Fruit fly (Drosophila melanogaster) whole organism: ENCODE data around the gene nolo.

Experiments used
- CG8478 ChIP-seq: fragments of >200 bp; optimal IDR thresholded peaks from 2 replicates; lab custom pipeline; 2018; ENCODE audit warnings: inconsistent platforms
- psq ChIP-seq: fragments of >200 bp; optimal IDR thresholded peaks from 2 replicates; lab custom pipeline; 2017
- usp ChIP-seq: fragments of >200 bp; optimal IDR thresholded peaks from 2 replicates; lab custom pipeline; 2017; ENCODE audit warnings: missing biosample characterization, missing genetic modification characterization, mixed read lengths

dm6 chr2L:21726097-21726496 is 42.2 kb downstream of the nolo start:
- no peak for TF ChIP-seq usp (GFP tag; lab: Kevin White, UChicago)
- TF ChIP-seq psq (lab: Kevin White, UChicago), result no peak
- TF ChIP-seq CG8478 (lab: Kevin White, UChicago), result no peak
